Worm (Caenorhabditis elegans) whole organism, L1 larva: ENCODE data around the gene spe-27.

Experiments
- C04F5.9 ChIP-seq: sonication (generic microtip); optimal IDR thresholded peaks from 2 replicates; lab custom pipeline; 2016; ENCODE audit warnings: missing genetic modification characterization, missing compliant biosample characterization
- C16A3.4 ChIP-seq: fragments of 150-350 bp; optimal IDR thresholded peaks from 2 replicates; lab custom pipeline; 2014; ENCODE audit warnings: missing biosample characterization, missing genetic modification characterization
- C34B4.2 ChIP-seq: sonication (generic microtip); optimal IDR thresholded peaks from 2 replicates; lab custom pipeline; 2017; ENCODE audit warnings: mild to moderate bottlenecking, missing genetic modification characterization, missing compliant biosample characterization
- aha-1 ChIP-seq: fragments of 150-350 bp; optimal IDR thresholded peaks from 2 replicates; lab custom pipeline; 2014; ENCODE audit warnings: missing biosample characterization, missing genetic modification characterization
- alr-1 ChIP-seq: fragments of 200-800 bp; sonication (Bioruptor generic); optimal IDR thresholded peaks from 2 replicates; lab custom pipeline; 2018; ENCODE audit warnings: borderline replicate concordance, mild to moderate bottlenecking, missing genetic modification characterization, missing compliant biosample characterization
- ceh-63 ChIP-seq: fragments of 200-800 bp; sonication (Bioruptor generic); optimal IDR thresholded peaks from 2 replicates; lab custom pipeline; 2018; ENCODE audit warnings: mild to moderate bottlenecking, missing genetic modification characterization, missing compliant biosample characterization
- ceh-8 ChIP-seq: fragments of 200-800 bp; sonication (Bioruptor generic); optimal IDR thresholded peaks from 2 replicates; lab custom pipeline; 2018; ENCODE audit warnings: mild to moderate bottlenecking, missing genetic modification characterization, moderate library complexity, missing compliant biosample characterization
- ceh-88 ChIP-seq: fragments of 200-800 bp; sonication (Bioruptor generic); IDR thresholded peaks from 2 replicates; pipeline ENCODE4 v1.3.6; 2022; ENCODE audit warnings: missing genetic modification characterization, missing compliant biosample characterization
- ceh-90 ChIP-seq: sonication (generic microtip); optimal IDR thresholded peaks from 2 replicates; lab custom pipeline; 2016; ENCODE audit warnings: missing genetic modification characterization, missing compliant biosample characterization
- ces-1 ChIP-seq: fragments of 150-350 bp; optimal IDR thresholded peaks from 2 replicates; lab custom pipeline; 2014; ENCODE audit warnings: missing biosample characterization, missing genetic modification reagents, missing genetic modification characterization
- dpl-1 ChIP-seq, 3 experiments: fragments of 150-350 bp in 2 of 3; sonication (generic microtip) in 1 of 3; optimal IDR thresholded peaks; 2 replicates each; lab custom pipeline; 2014 to 2017; ENCODE audit warnings: missing biosample characterization in 3 of 3, missing genetic modification characterization in 3 of 3, missing genetic modification reagents in 3 of 3
- efl-1 ChIP-seq, 4 experiments: fragments of 150-350 bp; optimal IDR thresholded peaks in 3 of 4; peaks in 1 of 4; 1 replicate in 1 of 4; 2 replicates in 3 of 4; lab custom pipeline; 2014; ENCODE audit warnings: missing biosample characterization in 2 of 4, missing genetic modification characterization in 2 of 4, missing genetic modification reagents in 2 of 4
- egl-13 ChIP-seq: sonication (generic microtip); optimal IDR thresholded peaks from 2 replicates; lab custom pipeline; 2016; ENCODE audit warnings: missing genotype, missing genetic modification reagents, missing genetic modification characterization, missing compliant biosample characterization
- egl-27 ChIP-seq, 2 experiments: fragments of 150-350 bp in 1 of 2; sonication (generic microtip); optimal IDR thresholded peaks; 3 replicates each; lab custom pipeline; 2017 to 2018; ENCODE audit warnings: missing biosample characterization in 2 of 2, missing genetic modification characterization in 2 of 2, missing genetic modification reagents in 2 of 2
- elt-2 ChIP-seq: sonication (generic microtip); optimal IDR thresholded peaks from 2 replicates; lab custom pipeline; 2016; ENCODE audit warnings: missing genetic modification characterization, mild to moderate bottlenecking, inconsistent platforms, missing compliant biosample characterization, missing genetic modification reagents
- fkh-4 ChIP-seq: sonication (generic microtip); optimal IDR thresholded peaks from 2 replicates; lab custom pipeline; 2016; ENCODE audit warnings: missing compliant biosample characterization, missing genetic modification characterization, borderline replicate concordance
- fkh-8 ChIP-seq: sonication (generic microtip); optimal IDR thresholded peaks from 2 replicates; lab custom pipeline; 2016; ENCODE audit warnings: mild to moderate bottlenecking, missing genetic modification characterization, missing compliant biosample characterization
- irx-1 ChIP-seq: sonication (generic microtip); optimal IDR thresholded peaks from 2 replicates; lab custom pipeline; 2016; ENCODE audit warnings: missing genetic modification characterization, missing compliant biosample characterization
- lin-14 ChIP-seq: fragments of 200-800 bp; sonication (Bioruptor generic); optimal IDR thresholded peaks from 2 replicates; lab custom pipeline; 2018; ENCODE audit warnings: mild to moderate bottlenecking, missing genetic modification characterization, moderate library complexity, missing compliant biosample characterization
- lin-39 ChIP-seq: fragments of 150-350 bp; optimal IDR thresholded peaks from 2 replicates; lab custom pipeline; 2014; ENCODE audit warnings: missing biosample characterization, missing genetic modification reagents, missing genetic modification characterization
- lsy-2 ChIP-seq, 2 experiments: fragments of 150-350 bp; optimal IDR thresholded peaks; 2 replicates each; lab custom pipeline; 2014; ENCODE audit warnings: missing biosample characterization in 2 of 2, missing genetic modification characterization in 2 of 2
- mdl-1 ChIP-seq, 2 experiments: fragments of 150-350 bp; optimal IDR thresholded peaks; 2 replicates each; lab custom pipeline; 2014 to 2017; ENCODE audit warnings: missing biosample characterization in 2 of 2, missing genetic modification characterization in 2 of 2, inconsistent platforms in 1 of 2
- nhr-12 ChIP-seq: sonication (generic microtip); optimal IDR thresholded peaks from 2 replicates; lab custom pipeline; 2017; ENCODE audit warnings: missing biosample characterization, missing genetic modification characterization
- nhr-19 ChIP-seq: fragments of 200-800 bp; sonication (Bioruptor generic); conservative IDR thresholded peaks from 2 replicates; pipeline ENCODE4 v1.3.6; 2022; ENCODE audit warnings: missing genetic modification characterization, missing compliant biosample characterization
- nhr-20 ChIP-seq: sonication (generic microtip); optimal IDR thresholded peaks from 2 replicates; lab custom pipeline; 2016; ENCODE audit warnings: mild to moderate bottlenecking, missing genetic modification characterization, missing compliant biosample characterization
- nhr-237 ChIP-seq: fragments of 150-350 bp; optimal IDR thresholded peaks from 2 replicates; lab custom pipeline; 2014; ENCODE audit warnings: missing biosample characterization, missing genetic modification characterization
- nhr-71 ChIP-seq: sonication (generic microtip); optimal IDR thresholded peaks from 2 replicates; lab custom pipeline; 2016; ENCODE audit warnings: mild to moderate bottlenecking, missing genetic modification characterization, moderate library complexity, missing compliant biosample characterization
- nhr-77 ChIP-seq: fragments of 150-350 bp; optimal IDR thresholded peaks from 2 replicates; lab custom pipeline; 2014; ENCODE audit warnings: missing biosample characterization, missing genetic modification characterization
- nhr-84 ChIP-seq: sonication (generic microtip); optimal IDR thresholded peaks from 2 replicates; lab custom pipeline; 2017; ENCODE audit warnings: missing biosample characterization, missing genetic modification characterization
- nhr-85 ChIP-seq: sonication (generic microtip); peaks from one replicate; lab custom pipeline; 2016; ENCODE audit warnings: missing genetic modification characterization, inconsistent platforms, missing compliant biosample characterization
- nhr-90 ChIP-seq: sonication (generic microtip); optimal IDR thresholded peaks from 2 replicates; lab custom pipeline; 2016; ENCODE audit warnings: mild to moderate bottlenecking, missing genetic modification characterization, missing compliant biosample characterization; ENCODE audit not compliant: poor library complexity
- pqm-1 ChIP-seq: sonication (generic microtip); optimal IDR thresholded peaks from 3 replicates; lab custom pipeline; 2017; ENCODE audit warnings: missing biosample characterization, missing genetic modification characterization
- snpc-4 ChIP-seq: fragments of 150-350 bp; optimal IDR thresholded peaks from 2 replicates; lab custom pipeline; 2014; ENCODE audit warnings: missing biosample characterization, missing genetic modification characterization
- snu-23 ChIP-seq: sonication (generic microtip); optimal IDR thresholded peaks from 2 replicates; lab custom pipeline; 2016; ENCODE audit warnings: missing genetic modification characterization, missing compliant biosample characterization
- tbx-2 ChIP-seq: sonication (generic microtip); optimal IDR thresholded peaks from 2 replicates; lab custom pipeline; 2016; ENCODE audit warnings: missing genetic modification characterization, missing compliant biosample characterization
- unc-130 ChIP-seq: fragments of 150-350 bp; optimal IDR thresholded peaks from 2 replicates; lab custom pipeline; 2017; ENCODE audit warnings: missing biosample characterization, missing genetic modification characterization, inconsistent platforms
- xbp-1 ChIP-seq: sonication (generic microtip); optimal IDR thresholded peaks from 2 replicates; lab custom pipeline; 2016; ENCODE audit warnings: missing genetic modification characterization, missing compliant biosample characterization
- ztf-11 ChIP-seq, 2 experiments: sonication (generic microtip); optimal IDR thresholded peaks; 2 replicates each; lab custom pipeline; 2016 to 2017; ENCODE audit warnings: missing genetic modification characterization in 2 of 2, missing biosample characterization in 1 of 2, missing compliant biosample characterization in 1 of 2

spe-27 gene

ce11 chrIV:5832801-5833200 lies 32.9 kb downstream of the spe-27 start:
- no peak for TF ChIP-seq C16A3.4 (tag; lab: Kevin White, UChicago)
- TF ChIP-seq egl-13 (tag; lab: Kevin White, UChicago), result no peak
- TF ChIP-seq tbx-2 (tag; lab: Kevin White, UChicago), result no peak
- TF ChIP-seq nhr-12 (tag; lab: Kevin White, UChicago), result no peak
- no peak for TF ChIP-seq ztf-11 (tag; optimal IDR thresholded peaks at IDR 0.05; lab: Kevin White, UChicago)
- no peak for TF ChIP-seq nhr-19 (GFP tag; lab: Robert Waterston, UW)
- TF ChIP-seq ceh-88 (GFP tag; lab: Robert Waterston, UW), result no peak
- TF ChIP-seq irx-1 (tag; lab: Kevin White, UChicago), result no peak
- no peak for TF ChIP-seq pqm-1 (tag; lab: Kevin White, UChicago)
- no peak for TF ChIP-seq snpc-4
- TF ChIP-seq fkh-4 (tag; lab: Kevin White, UChicago), result no peak
- TF ChIP-seq elt-2, result no peak
- no peak for TF ChIP-seq ces-1
- no peak for TF ChIP-seq xbp-1 (tag; lab: Kevin White, UChicago)

- TF ChIP-seq efl-1 (optimal IDR thresholded peaks at IDR 0.05; lab: Kevin White, UChicago), result no peak
- TF ChIP-seq efl-1 (GFP tag; optimal IDR thresholded peaks at IDR 0.05 in 1 of 2; lab: Kevin White, UChicago), result no peak
- TF ChIP-seq dpl-1 (GFP tag; optimal IDR thresholded peaks at IDR 0.05; lab: Kevin White, UChicago), result no peak
- TF ChIP-seq ceh-90 (tag; lab: Kevin White, UChicago), result no peak
- no peak for TF ChIP-seq ceh-63 (GFP tag; lab: Kevin White, UChicago)
- no peak for TF ChIP-seq lin-39 (tag; lab: Kevin White, UChicago)
- TF ChIP-seq ceh-8, result no peak
- no peak for TF ChIP-seq aha-1 (tag; lab: Kevin White, UChicago)
- no peak for TF ChIP-seq nhr-84 (tag; lab: Kevin White, UChicago)
These were observed 41.2 kb downstream of the spe-27 start, which contains the start of gene egal-1 for ce11 chrIV:5824493-5824892. egal-1 (plus strand) TSS chrIV:5824793.

- TF ChIP-seq snu-23 (GFP tag; lab: Kevin White, UChicago) (peak; percentile 34), nhr-20 (tag; lab: Kevin White, UChicago) (peak; percentile 35), alr-1 (tag; lab: Kevin White, UChicago) (no peak), nhr-90 (tag; lab: Kevin White, UChicago) (no peak), dpl-1 (GFP tag; optimal IDR thresholded peaks at IDR 0.05; lab: Kevin White, UChicago) (peak in 1 of 3 experiments; percentile 16), nhr-77 (peak; percentile 62), C04F5.9 (no peak), nhr-85 (tag; lab: Kevin White, UChicago) (peak; percentile 15), C34B4.2 (tag; lab: Kevin White, UChicago) (no peak), lin-14 (GFP tag; lab: Kevin White, UChicago) (peak; percentile 80), fkh-8 (tag; lab: Kevin White, UChicago) (no peak), nhr-237 (tag; lab: Kevin White, UChicago) (peak; percentile 4), mdl-1 (tag; optimal IDR thresholded peaks at IDR 0.05; lab: Kevin White, UChicago) (no peak), pqm-1 (tag; lab: Kevin White, UChicago) (no peak), lsy-2 (tag; optimal IDR thresholded peaks at IDR 0.05; lab: Kevin White, UChicago) (peak in 1 of 2 experiments; percentile 37), egl-27 (tag; optimal IDR thresholded peaks at IDR 0.05; lab: Kevin White, UChicago) (no peak), unc-130 (no peak), tbx-2 (tag; lab: Kevin White, UChicago) (peak; percentile 57), nhr-84 (tag; lab: Kevin White, UChicago) (no peak), nhr-71 (tag; lab: Kevin White, UChicago) (peak; percentile 11)
These were observed 43.7 kb downstream of the spe-27 start for ce11 chrIV:5821997-5822396.
